Worm (Caenorhabditis elegans) whole organism, L4 larva: Measurements from ENCODE around the gene wars-1.

Experiments used
- F10B5.3 ChIP-seq: sonication (generic microtip); optimal IDR thresholded peaks from 2 replicates; lab custom pipeline; 2016; ENCODE audit warnings: mild to moderate bottlenecking, missing genetic modification characterization, missing compliant biosample characterization
- Y5F2A.4 ChIP-seq: fragments of 200-800 bp; sonication (Bioruptor generic); optimal IDR thresholded peaks from 2 replicates; lab custom pipeline; 2018; ENCODE audit warnings: mild to moderate bottlenecking, missing genetic modification characterization, missing compliant biosample characterization
- ZK337.2 ChIP-seq: fragments of 200-800 bp; sonication (Bioruptor generic); IDR thresholded peaks from 2 replicates; pipeline ENCODE4 v1.3.6; 2022; ENCODE audit warnings: missing genetic modification reagents, missing genetic modification characterization, missing compliant biosample characterization
- ZK546.5 ChIP-seq, 2 experiments: sonication (generic microtip); optimal IDR thresholded peaks; 2 replicates each; lab custom pipeline; 2017; ENCODE audit warnings: missing biosample characterization in 2 of 2, missing genetic modification characterization in 2 of 2
- jun-1 ChIP-seq: fragments of 150-350 bp; optimal IDR thresholded peaks from 2 replicates; lab custom pipeline; 2014; ENCODE audit warnings: missing biosample characterization, missing genetic modification reagents, missing genetic modification characterization
- lim-7 ChIP-seq: fragments of 200-800 bp; sonication (Bioruptor generic); IDR thresholded peaks from 2 replicates; pipeline ENCODE4 v1.3.6; 2022; ENCODE audit warnings: missing genetic modification characterization, missing compliant biosample characterization
- lin-39 ChIP-seq: fragments of 150-350 bp; optimal IDR thresholded peaks from 2 replicates; lab custom pipeline; 2014; ENCODE audit warnings: missing biosample characterization, missing genetic modification reagents, missing genetic modification characterization
- nhr-25 ChIP-seq: sonication (generic microtip); optimal IDR thresholded peaks from 2 replicates; lab custom pipeline; 2017; ENCODE audit warnings: missing genetic modification characterization, mild to moderate bottlenecking, missing compliant biosample characterization, antibody characterized with exemption, moderate library complexity, borderline replicate concordance; ENCODE audit not compliant: insufficient read depth

DNA sequence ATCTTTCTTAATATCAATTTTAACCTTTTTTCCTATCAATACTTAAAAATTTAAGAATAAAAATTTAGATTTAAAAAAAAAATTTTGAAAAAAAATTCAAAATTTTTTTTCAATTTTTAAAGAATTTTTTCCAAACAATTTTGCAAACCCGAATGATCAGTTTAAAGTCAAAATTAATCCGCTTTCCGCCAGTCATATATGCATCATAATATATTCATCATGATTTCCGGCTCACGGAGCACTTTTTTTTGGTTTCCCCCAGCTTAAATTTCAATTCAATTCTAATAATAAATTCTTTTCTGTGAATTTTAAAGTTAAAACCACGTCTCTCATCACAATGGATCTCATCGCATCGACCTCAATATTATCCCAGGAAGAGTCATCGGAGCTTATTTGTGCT lies 12.5 kb downstream of the wars-1 start, which contains the start of gene nhr-230:
- TF ChIP-seq lim-7 (GFP tag; lab: Robert Waterston, UW) (no peak), F10B5.3 (tag; lab: Kevin White, UChicago) (no peak), Y5F2A.4 (GFP tag; lab: Kevin White, UChicago) (no peak), jun-1 (tag; lab: Kevin White, UChicago) (no peak), ZK337.2 (no peak), nhr-25 (tag; lab: Kevin White, UChicago) (no peak), ZK546.5 (tag; optimal IDR thresholded peaks at IDR 0.05; lab: Kevin White, UChicago) (no peak), lin-39 (tag; lab: Kevin White, UChicago) (no peak)
